Worm (Caenorhabditis elegans) whole organism, L4 larva: ENCODE measurements around the gene R05G6.5.

Experiments
- attf-4 ChIP-seq: sonication (generic microtip); optimal IDR thresholded peaks from 3 replicates; lab custom pipeline; 2017; ENCODE audit warnings: missing biosample characterization, missing genetic modification characterization
- cey-2 ChIP-seq: sonication (generic microtip); optimal IDR thresholded peaks from 3 replicates; lab custom pipeline; 2017; ENCODE audit warnings: missing genetic modification characterization, mild to moderate bottlenecking, missing compliant biosample characterization, antibody characterized with exemption, borderline replicate concordance; ENCODE audit not compliant: insufficient read depth
- dpl-1 ChIP-seq: fragments of 150-350 bp; optimal IDR thresholded peaks from 2 replicates; lab custom pipeline; 2014; ENCODE audit warnings: missing biosample characterization, missing genetic modification reagents, missing genetic modification characterization
- egl-43 ChIP-seq: fragments of 200-800 bp; sonication (Bioruptor generic); IDR thresholded peaks from 2 replicates; pipeline ENCODE4 v1.3.6; 2022; ENCODE audit warnings: missing genetic modification reagents, missing genetic modification characterization, missing compliant biosample characterization
- hif-1 ChIP-seq, 2 experiments: sonication (generic microtip); optimal IDR thresholded peaks; 2 replicates each; lab custom pipeline; 2016 to 2017; ENCODE audit warnings: missing compliant biosample characterization in 2 of 2, missing genetic modification characterization in 2 of 2, missing genetic modification reagents in 2 of 2, missing genotype in 2 of 2, mild to moderate bottlenecking in 1 of 2
- lin-1 ChIP-seq: fragments of 200-800 bp; sonication (Bioruptor generic); IDR thresholded peaks from 2 replicates; pipeline ENCODE4 v1.3.6; 2022; ENCODE audit warnings: missing genetic modification reagents, missing genetic modification characterization, missing compliant biosample characterization
- lin-13 ChIP-seq: fragments of 150-350 bp; optimal IDR thresholded peaks from 2 replicates; lab custom pipeline; 2014; ENCODE audit warnings: missing biosample characterization, missing genetic modification reagents, missing genetic modification characterization
- lin-39 ChIP-seq: fragments of 150-350 bp; optimal IDR thresholded peaks from 2 replicates; lab custom pipeline; 2014; ENCODE audit warnings: missing biosample characterization, missing genetic modification reagents, missing genetic modification characterization
- mxl-3 ChIP-seq: fragments of 200-800 bp; sonication (Bioruptor generic); optimal IDR thresholded peaks from 2 replicates; lab custom pipeline; 2018; ENCODE audit warnings: mild to moderate bottlenecking, missing genetic modification characterization, missing compliant biosample characterization
- nhr-28 ChIP-seq: fragments of 150-350 bp; optimal IDR thresholded peaks from 2 replicates; lab custom pipeline; 2014; ENCODE audit warnings: missing biosample characterization, missing genetic modification characterization
- nhr-77 ChIP-seq: fragments of 150-350 bp; optimal IDR thresholded peaks from 2 replicates; lab custom pipeline; 2014; ENCODE audit warnings: missing biosample characterization, missing genetic modification characterization
- pha-4 ChIP-seq, 2 experiments: fragments of 150-350 bp in 1 of 2; fragments of 200-800 bp in 1 of 2; sonication (Bioruptor generic) in 1 of 2; IDR thresholded peaks in 1 of 2; optimal IDR thresholded peaks in 1 of 2; 2 replicates each; pipeline versions ENCODE4 v1.3.6 to Lab custom; 2014 to 2022; ENCODE audit warnings: missing genetic modification characterization in 2 of 2, missing genetic modification reagents in 2 of 2, missing biosample characterization in 1 of 2, missing compliant biosample characterization in 1 of 2
- snpc-1.2 ChIP-seq: fragments of 200-800 bp; sonication (Bioruptor generic); IDR thresholded peaks from 2 replicates; pipeline ENCODE4 v1.3.6; 2022; ENCODE audit warnings: missing genetic modification reagents, missing genetic modification characterization, missing compliant biosample characterization

ce11 chrIV:7556265-7556866 is 48.2 kb downstream of the R05G6.5 start, which contains the start of the genes F49E8.7, F49E8.8 and nprl-2:
- TF ChIP-seq lin-13 (GFP tag; lab: Kevin White, UChicago) (no peak), dpl-1 (no peak), nhr-28 (tag; lab: Kevin White, UChicago) (no peak), cey-2 (tag; lab: Kevin White, UChicago) (no peak), pha-4 (GFP tag; IDR thresholded peaks at IDR 0.05; lab: Robert Waterston, UW) (no peak), pha-4 (tag; optimal IDR thresholded peaks at IDR 0.05; lab: Kevin White, UChicago) (no peak), egl-43 (GFP tag; lab: Robert Waterston, UW) (no peak), snpc-1.2 (GFP tag; lab: Robert Waterston, UW) (no peak), mxl-3 (GFP tag; lab: Kevin White, UChicago) (no peak), attf-4 (tag; lab: Kevin White, UChicago) (no peak), nhr-77 (no peak), hif-1 (tag; optimal IDR thresholded peaks at IDR 0.05; lab: Kevin White, UChicago) (no peak), lin-1 (no peak), lin-39 (no peak)
